Worm (Caenorhabditis elegans): ENCODE measurements around the gene egl-43.

Gene egl-43

DNA sequence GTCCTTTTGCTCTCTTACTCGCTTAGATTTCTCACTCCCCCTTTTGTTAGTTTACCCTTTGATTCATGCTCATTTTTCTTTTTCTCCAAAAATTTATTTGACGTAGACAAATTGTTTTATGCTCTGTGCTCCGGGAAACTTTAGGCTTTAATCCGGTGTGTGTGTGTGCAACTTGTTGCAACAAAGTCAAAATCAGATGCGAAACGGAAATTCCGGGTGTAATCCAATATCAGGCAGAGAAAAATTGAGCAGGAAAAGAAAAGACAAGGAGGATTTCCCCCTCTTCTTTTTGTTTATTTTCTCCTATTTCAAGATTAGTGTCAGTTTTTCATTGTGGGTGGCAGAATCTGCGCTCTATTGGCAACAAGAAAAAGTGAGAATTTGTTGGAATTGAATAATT is 37.5 kb downstream of the egl-43 start (continued):
- TF ChIP-seq nfya-2 (GFP tag; IDR thresholded peaks at IDR 0.05), result no peak

DNA sequence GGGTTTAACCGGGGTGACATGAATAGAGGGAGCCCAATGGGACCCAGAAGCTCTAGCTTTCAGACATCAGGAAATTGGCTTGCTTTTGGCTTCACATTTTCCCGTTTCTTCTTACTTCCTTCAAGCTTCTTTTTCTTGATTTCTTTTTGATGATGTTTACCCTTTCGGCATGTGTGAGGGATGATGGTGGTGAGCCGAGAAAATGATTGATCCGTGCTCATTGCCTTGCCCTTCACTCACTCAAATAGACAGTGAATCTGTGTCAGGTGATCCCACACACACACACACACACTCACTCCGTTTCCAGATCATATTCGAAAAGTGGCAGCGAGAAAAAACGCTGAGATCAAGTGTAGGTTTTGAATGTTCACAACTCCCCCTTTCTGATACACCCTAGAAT is 39.7 kb downstream of the egl-43 start:
- no peak for TF ChIP-seq cebp-2 (GFP tag; IDR thresholded peaks at IDR 0.05)
- TF ChIP-seq lin-35 (GFP tag; optimal IDR thresholded peaks at IDR 0.05), result no peak
- TF ChIP-seq mel-28 (tag; optimal IDR thresholded peaks at IDR 0.05; ENCODE audit: borderline replicate concordance), result no peak
- no peak for TF ChIP-seq mxl-1 (tag; optimal IDR thresholded peaks at IDR 0.05)
- no peak for TF ChIP-seq B0261.1 (tag; optimal IDR thresholded peaks at IDR 0.05)
- no peak for TF ChIP-seq aptf-2 (GFP tag; conservative IDR thresholded peaks at IDR 0.05)
- TF ChIP-seq gei-17 (GFP tag; optimal IDR thresholded peaks at IDR 0.05), result no peak
- no peak for TF ChIP-seq F22D6.2 (tag; optimal IDR thresholded peaks at IDR 0.05)
- TF ChIP-seq ekl-4 (GFP tag; IDR thresholded peaks at IDR 0.05), result no peak
- TF ChIP-seq die-1 (tag; optimal IDR thresholded peaks at IDR 0.05), result no peak
- no peak for TF ChIP-seq ceh-79 (tag; optimal IDR thresholded peaks at IDR 0.05)
- TF ChIP-seq nhr-120 (GFP tag; IDR thresholded peaks at IDR 0.05), result no peak
- no peak for TF ChIP-seq chd-7 (tag; optimal IDR thresholded peaks at IDR 0.05)
- TF ChIP-seq Y79H2A.3 (GFP tag; conservative IDR thresholded peaks at IDR 0.05), result no peak
- TF ChIP-seq nhr-80 (tag; optimal IDR thresholded peaks at IDR 0.05), result no peak
- no peak for TF ChIP-seq ztf-3 (GFP tag; optimal IDR thresholded peaks at IDR 0.05)
- TF ChIP-seq hmg-1.2 (GFP tag; IDR thresholded peaks at IDR 0.05), result no peak
- TF ChIP-seq efl-1 (GFP tag; optimal IDR thresholded peaks at IDR 0.05), result no peak

DNA sequence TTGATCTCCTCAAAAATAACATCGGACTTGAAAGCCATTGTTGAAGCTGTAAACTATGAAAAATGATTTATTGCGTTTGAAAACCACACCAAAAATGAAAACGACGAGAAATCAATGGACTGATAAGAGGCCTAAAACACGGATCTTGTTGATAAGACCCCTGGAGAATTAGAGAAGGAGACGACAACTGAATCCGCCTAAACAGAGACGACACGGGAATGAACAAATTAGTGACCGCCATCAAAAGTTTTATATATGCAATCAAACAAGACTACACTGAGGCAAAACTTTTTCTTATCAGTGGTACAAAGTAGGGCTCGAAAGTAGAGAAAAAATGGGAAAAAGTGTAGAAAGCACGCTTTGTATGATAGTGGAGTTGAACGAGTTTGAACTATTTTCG is 46.1 kb downstream of the egl-43 start, which contains the start of gene nlt-1:
nlt-1 (minus strand) TSS at position 78 of the 400 bp plus-strand sequence.
- TF ChIP-seq nfya-1 (tag; optimal IDR thresholded peaks at IDR 0.05; ENCODE audit: borderline replicate concordance, insufficient read depth) (no peak), lin-54 (GFP tag; optimal IDR thresholded peaks at IDR 0.05) (no peak), unc-62 (GFP tag; optimal IDR thresholded peaks at IDR 0.05) (no peak), ets-4 (GFP tag; optimal IDR thresholded peaks at IDR 0.05) (peak; percentile 44), bed-2 (GFP tag; IDR thresholded peaks at IDR 0.05) (no peak), madf-10 (tag; optimal IDR thresholded peaks at IDR 0.05) (no peak), somi-1 (GFP tag; optimal IDR thresholded peaks at IDR 0.05) (no peak), atf-7 (tag; optimal IDR thresholded peaks at IDR 0.05) (peak; percentile 16), nhr-80 (tag; optimal IDR thresholded peaks at IDR 0.05) (peak; percentile 99), dpl-1 (GFP tag; optimal IDR thresholded peaks at IDR 0.05) (no peak), lin-26 (GFP tag; IDR thresholded peaks at IDR 0.05) (no peak), attf-5 (GFP tag; optimal IDR thresholded peaks at IDR 0.05) (peak; percentile 28), sptf-2 (GFP tag; optimal IDR thresholded peaks at IDR 0.05) (no peak), Y56A3A.18 (GFP tag; IDR thresholded peaks at IDR 0.05) (no peak), ztf-22 (GFP tag; optimal IDR thresholded peaks at IDR 0.05) (peak; percentile 20), cebp-1 (GFP tag; IDR thresholded peaks at IDR 0.05) (no peak), cebp-1 (tag; optimal IDR thresholded peaks at IDR 0.05) (peak; percentile 30), dox-1 (GFP tag; IDR thresholded peaks at IDR 0.05) (peak; percentile 36; the same call in 1 of the 2 replicates), ceh-79 (tag; optimal IDR thresholded peaks at IDR 0.05) (no peak), lsl-1 (GFP tag; optimal IDR thresholded peaks at IDR 0.05) (no peak), gei-17 (GFP tag; optimal IDR thresholded peaks at IDR 0.05) (no peak), zim-3 (tag; optimal IDR thresholded peaks at IDR 0.05) (no peak), tbp1 (GFP tag; optimal IDR thresholded peaks at IDR 0.05) (peak; percentile 17), nhr-179 (tag; optimal IDR thresholded peaks at IDR 0.05) (no peak), lin-40 (tag; optimal IDR thresholded peaks at IDR 0.05) (no peak), nfyb-1 (GFP tag; IDR thresholded peaks at IDR 0.05) (peak; percentile 73), sdz-38 (tag; optimal IDR thresholded peaks at IDR 0.05) (no peak)
